Worm (Caenorhabditis elegans): ENCODE measurements around the gene ulp-1.

The ulp-1 gene

ce11 chrIII:5126988-5127387, 42.6 kb downstream of the ulp-1 start:
- TF ChIP-seq ceh-48 (tag; optimal IDR thresholded peaks at IDR 0.05): no peak
- TF ChIP-seq tbx-2 (tag; optimal IDR thresholded peaks at IDR 0.05): peak; percentile 93
- peak; percentile 24 for TF ChIP-seq ceh-31 (tag; optimal IDR thresholded peaks at IDR 0.05)

- TF ChIP-seq gmeb-2 (tag; optimal IDR thresholded peaks at IDR 0.05): no peak
- TF ChIP-seq tbx-2 (tag; optimal IDR thresholded peaks at IDR 0.05): peak; percentile 47
- peak; percentile 40 for TF ChIP-seq unc-55 (GFP tag; optimal IDR thresholded peaks at IDR 0.05)
Measured at ce11 chrIII:5125759-5126158, 43.8 kb downstream of the ulp-1 start.

ce11 chrIII:5124385-5124784, 45.2 kb downstream of the ulp-1 start:
- no peak for TF ChIP-seq pha-4 (tag; optimal IDR thresholded peaks at IDR 0.05)
- TF ChIP-seq K02D7.2 (tag; optimal IDR thresholded peaks at IDR 0.05): no peak
- peak; percentile 52 for TF ChIP-seq unc-55 (GFP tag; optimal IDR thresholded peaks at IDR 0.05)
- TF ChIP-seq tbx-2 (tag; optimal IDR thresholded peaks at IDR 0.05): peak; percentile 79

ce11 chrIII:5120593-5120992, 49.0 kb downstream of the ulp-1 start:
- TF ChIP-seq pax-1 (tag; optimal IDR thresholded peaks at IDR 0.05) (no peak), tbx-2 (tag; optimal IDR thresholded peaks at IDR 0.05) (peak; percentile 29), K09A11.1 (tag; optimal IDR thresholded peaks at IDR 0.05; ENCODE audit: insufficient read depth) (no peak), ceh-24 (tag; optimal IDR thresholded peaks at IDR 0.05) (no peak), nhr-232 (tag; optimal IDR thresholded peaks at IDR 0.05) (no peak), C08G9.2 (tag; optimal IDR thresholded peaks at IDR 0.05) (no peak), ceh-18 (tag; optimal IDR thresholded peaks at IDR 0.05) (no peak), elt-2 (tag; optimal IDR thresholded peaks at IDR 0.05) (no peak)

ce11 chrIII:5119063-5119462, 50.5 kb downstream of the ulp-1 start:
- no peak for TF ChIP-seq C08G9.2 (tag; optimal IDR thresholded peaks at IDR 0.05)
- TF ChIP-seq zip-5 (tag; optimal IDR thresholded peaks at IDR 0.05): no peak
- TF ChIP-seq dve-1 (tag; optimal IDR thresholded peaks at IDR 0.05): no peak
- no peak for TF ChIP-seq ceh-22 (tag; optimal IDR thresholded peaks at IDR 0.05)
- no peak for TF ChIP-seq rnt-1 (tag; optimal IDR thresholded peaks at IDR 0.05)
- TF ChIP-seq ref-2 (tag; optimal IDR thresholded peaks at IDR 0.05): no peak
- TF ChIP-seq nfya-1 (tag; optimal IDR thresholded peaks at IDR 0.05): no peak
- TF ChIP-seq ceh-34 (tag; optimal IDR thresholded peaks at IDR 0.05): no peak
- no peak for TF ChIP-seq ama-1 (optimal IDR thresholded peaks at IDR 0.05)
- TF ChIP-seq nhr-232 (tag; optimal IDR thresholded peaks at IDR 0.05): no peak
- no peak for TF ChIP-seq unc-86 (tag; optimal IDR thresholded peaks at IDR 0.05)

All from whole organism, late embryonic.